Fruit fly (Drosophila melanogaster): ENCODE measurements around the gene CG13731.

The CG13731 gene

DNA sequence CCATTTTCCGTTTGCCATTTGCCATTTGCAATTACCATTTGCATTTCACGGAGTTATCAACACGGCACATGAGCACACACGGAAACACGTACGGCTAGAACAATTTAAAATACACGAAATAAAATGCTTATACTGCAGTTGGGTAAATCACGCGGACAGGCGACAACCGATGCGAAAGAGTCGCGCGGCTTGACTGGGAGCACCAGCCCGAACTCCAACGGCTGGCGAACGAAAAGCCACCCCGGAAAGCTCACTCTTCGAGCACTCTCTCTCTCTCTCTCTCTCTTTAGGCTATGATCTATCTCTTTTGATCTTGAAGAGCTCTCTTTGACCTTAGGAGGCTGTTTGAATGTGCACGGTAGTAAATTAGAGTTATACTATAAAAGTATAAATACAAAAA lies 32.6 kb upstream of the CG13731 start, which contains the start of gene blot (continued):
- TF ChIP-seq CG12155 (GFP tag; optimal IDR thresholded peaks at IDR 0.05) (no peak), GATAe (GFP tag; conservative IDR thresholded peaks at IDR 0.05) (no peak), stc (GFP tag; IDR thresholded peaks at IDR 0.05) (0 out of 2 replicates have a peak, but pooled peaks have one; percentile 16), NfI (GFP tag; optimal IDR thresholded peaks at IDR 0.05) (no peak), CG9876 (GFP tag; optimal IDR thresholded peaks at IDR 0.05) (no peak), repo (GFP tag; optimal IDR thresholded peaks at IDR 0.05) (no peak), tll (GFP tag; optimal IDR thresholded peaks at IDR 0.05) (no peak)

DNA sequence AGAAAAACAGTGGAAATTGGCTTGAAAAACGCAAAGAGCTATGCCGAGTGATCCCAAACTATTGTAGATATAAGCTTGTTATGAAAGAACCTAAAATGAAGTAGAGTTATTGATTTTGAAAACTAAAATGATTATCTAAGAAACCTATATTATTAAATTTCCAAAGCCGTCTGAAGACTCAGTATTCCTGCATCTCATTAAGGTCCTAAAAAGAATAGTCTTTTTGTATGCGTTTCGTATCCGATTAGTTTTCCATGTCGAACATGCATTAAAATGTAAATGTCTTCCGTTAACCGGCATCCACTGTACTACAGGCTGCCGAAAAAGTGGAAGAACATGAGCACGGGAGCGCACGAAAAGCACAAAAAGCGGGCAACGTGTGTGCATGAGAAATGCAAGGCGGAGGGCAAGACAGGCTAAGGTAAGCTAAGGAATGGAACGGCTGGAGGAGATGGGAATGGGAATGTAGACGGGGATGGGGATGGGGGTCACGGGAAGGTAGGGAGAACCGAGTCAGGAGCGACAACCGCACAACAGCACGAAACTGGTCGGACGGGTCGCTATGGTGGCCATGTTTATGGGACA lies 31.9 kb upstream of the CG13731 start:
- no peak for TF ChIP-seq cg (GFP tag; optimal IDR thresholded peaks at IDR 0.05)
- no peak for TF ChIP-seq CG1602 (GFP tag; optimal IDR thresholded peaks at IDR 0.05)
- no peak for TF ChIP-seq CG18619 (GFP tag; optimal IDR thresholded peaks at IDR 0.05)
- no peak for TF ChIP-seq Atf-2 (GFP tag; optimal IDR thresholded peaks at IDR 0.05)
- TF ChIP-seq Stat92E (GFP tag; optimal IDR thresholded peaks at IDR 0.05) = no peak
- TF ChIP-seq CG11560 (tag; IDR thresholded peaks at IDR 0.05) = no peak
- peak; percentile 12; the same call in 1 of the 2 replicates for TF ChIP-seq crol (GFP tag; IDR thresholded peaks at IDR 0.05)
- TF ChIP-seq Med (GFP tag) = peak; percentile 55
- TF ChIP-seq corto (GFP tag; optimal IDR thresholded peaks at IDR 0.05) = peak; percentile 0
- TF ChIP-seq row (GFP tag; IDR thresholded peaks at IDR 0.05) = no peak
- TF ChIP-seq nom (GFP tag; optimal IDR thresholded peaks at IDR 0.05) = peak; percentile 1
- TF ChIP-seq bsh (GFP tag; optimal IDR thresholded peaks at IDR 0.05) = peak in 1 of 2 experiments; percentile 42
- TF ChIP-seq sens (GFP tag) = peak; percentile 47
- peak; percentile 64 for TF ChIP-seq grau (tag; optimal IDR thresholded peaks at IDR 0.05)
- no peak for TF ChIP-seq Nf-YA (GFP tag; IDR thresholded peaks at IDR 0.05)

DNA sequence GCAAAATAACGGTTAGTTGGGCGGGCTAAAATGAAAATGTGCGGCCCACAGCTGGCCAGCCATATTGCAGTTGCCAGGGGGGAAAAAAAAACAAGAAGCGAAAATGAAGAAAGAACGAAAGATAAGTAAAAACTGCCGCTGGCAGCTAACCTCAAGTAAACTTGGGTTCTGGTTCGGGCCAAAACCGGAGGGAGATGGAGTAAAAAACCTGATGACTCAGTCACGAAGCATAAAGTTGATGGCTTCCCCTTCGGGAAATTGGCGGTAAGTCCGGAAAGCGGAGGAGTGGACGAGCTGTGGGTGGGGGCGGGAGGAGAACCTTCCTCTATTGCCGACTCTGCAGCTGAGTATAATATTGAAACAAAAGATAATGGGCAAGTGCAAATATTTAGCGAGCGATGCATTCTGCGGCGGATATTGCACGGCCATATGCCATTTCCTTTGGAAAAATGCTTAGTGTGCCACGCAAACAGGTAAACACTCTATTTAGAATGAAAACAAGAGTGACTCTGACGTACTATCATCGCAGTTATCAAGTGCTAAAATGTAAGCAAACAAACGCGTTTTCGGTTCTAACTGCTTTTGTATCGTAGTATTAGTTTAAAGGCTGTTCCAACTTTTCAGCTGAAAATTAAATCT lies 30.5 kb upstream of the CG13731 start:
- no peak for TF ChIP-seq CG33557 (GFP tag; optimal IDR thresholded peaks at IDR 0.05)
- no peak for TF ChIP-seq CG10543 (GFP tag; optimal IDR thresholded peaks at IDR 0.05)
- 0 out of 3 replicates have a peak, but pooled peaks have one; percentile 18 for TF ChIP-seq Opbp (GFP tag; IDR thresholded peaks at IDR 0.05; ENCODE audit: partially characterized antibody)
- TF ChIP-seq org-1 (GFP tag; optimal IDR thresholded peaks at IDR 0.05) = peak; percentile 11
- TF ChIP-seq ac (GFP tag; optimal IDR thresholded peaks at IDR 0.05) = peak; percentile 58
- peak; percentile 27 for TF ChIP-seq CG1603 (tag; optimal IDR thresholded peaks at IDR 0.05)
- no peak for TF ChIP-seq otp (GFP tag; IDR thresholded peaks at IDR 0.05)
- peak; percentile 66 for TF ChIP-seq Med (GFP tag)
- TF ChIP-seq Hmr (GFP tag; optimal IDR thresholded peaks at IDR 0.05) = peak; percentile 9
- peak; percentile 1 for TF ChIP-seq lab (GFP tag; optimal IDR thresholded peaks at IDR 0.05)
- peak; percentile 9; the same call in 1 of the 2 replicates for TF ChIP-seq CG14014 (GFP tag; IDR thresholded peaks at IDR 0.05)
- TF ChIP-seq CG15696 (tag; optimal IDR thresholded peaks at IDR 0.05) = peak; percentile 40
- TF ChIP-seq CG6813 (GFP tag; optimal IDR thresholded peaks at IDR 0.05) = peak; percentile 41
- 0 out of 2 replicates have a peak, but pooled peaks have one; percentile 32 for TF ChIP-seq Drgx (GFP tag; IDR thresholded peaks at IDR 0.05)
- peak; percentile 56 for TF ChIP-seq CG7271 (tag; optimal IDR thresholded peaks at IDR 0.05)
- TF ChIP-seq Neu2 (GFP tag; optimal IDR thresholded peaks at IDR 0.05; ENCODE audit: borderline replicate concordance) = no peak
- no peak for TF ChIP-seq CG17829 (tag; optimal IDR thresholded peaks at IDR 0.05)
- TF ChIP-seq croc (GFP tag; conservative IDR thresholded peaks at IDR 0.05) = no peak
- TF ChIP-seq CG15479 (GFP tag; optimal IDR thresholded peaks at IDR 0.05) = peak; percentile 66
- TF ChIP-seq tll (GFP tag; optimal IDR thresholded peaks at IDR 0.05) = peak in 1 of 2 experiments; percentile 61
- TF ChIP-seq CG2678 (tag; optimal IDR thresholded peaks at IDR 0.05) = peak; percentile 9
- peak; percentile 46 for TF ChIP-seq zen (tag; optimal IDR thresholded peaks at IDR 0.05)
- TF ChIP-seq CG7987 (GFP tag; optimal IDR thresholded peaks at IDR 0.05) = no peak
- peak; percentile 40 for TF ChIP-seq gem (tag; optimal IDR thresholded peaks at IDR 0.05)
- no peak for TF ChIP-seq emc (GFP tag; optimal IDR thresholded peaks at IDR 0.05)
